Worm (Caenorhabditis elegans) whole organism, L4 larva: ENCODE measurements around the gene EEED8.14.

Experiments
- T20F7.1 ChIP-seq: fragments of 200-800 bp; sonication (Bioruptor generic); optimal IDR thresholded peaks from 2 replicates; lab custom pipeline; 2018; ENCODE audit warnings: mild to moderate bottlenecking, missing genetic modification characterization, missing compliant biosample characterization
- T26A8.4 ChIP-seq: fragments of 200-800 bp; sonication (Bioruptor generic); IDR thresholded peaks from 2 replicates; pipeline ENCODE4 v1.3.6; 2022; ENCODE audit warnings: missing genetic modification characterization, missing compliant biosample characterization
- Y105C5A.15 ChIP-seq: fragments of 200-800 bp; sonication (Bioruptor generic); IDR thresholded peaks from 2 replicates; pipeline ENCODE4 v1.3.6; 2022; ENCODE audit warnings: missing genetic modification characterization, missing compliant biosample characterization
- Y75B8A.6 ChIP-seq: fragments of 200-800 bp; sonication (Bioruptor generic); IDR thresholded peaks from 2 replicates; pipeline ENCODE4 v1.3.6; 2022; ENCODE audit warnings: missing genetic modification reagents, missing genetic modification characterization, missing compliant biosample characterization
- ZK546.5 ChIP-seq, 2 experiments: sonication (generic microtip); optimal IDR thresholded peaks; 2 replicates each; lab custom pipeline; 2017; ENCODE audit warnings: missing biosample characterization in 2 of 2, missing genetic modification characterization in 2 of 2
- aha-1 ChIP-seq: fragments of 150-350 bp; peaks from one replicate; lab custom pipeline; 2014; ENCODE audit warnings: missing biosample characterization, missing genetic modification characterization
- ama-1 ChIP-seq: fragments of 150-350 bp; optimal IDR thresholded peaks from 2 replicates; lab custom pipeline; 2014; ENCODE audit warnings: inconsistent platforms, mixed read lengths
- ceh-28 ChIP-seq: fragments of 150-350 bp; optimal IDR thresholded peaks from 2 replicates; lab custom pipeline; 2014; ENCODE audit warnings: missing biosample characterization, missing genetic modification reagents, missing genetic modification characterization
- ceh-32 ChIP-seq: sonication (generic microtip); optimal IDR thresholded peaks from 2 replicates; lab custom pipeline; 2016; ENCODE audit warnings: mild to moderate bottlenecking, missing genetic modification characterization, missing compliant biosample characterization; ENCODE audit not compliant: poor library complexity
- ceh-44 ChIP-seq: fragments of 200-800 bp; sonication (Bioruptor generic); IDR thresholded peaks from 2 replicates; pipeline ENCODE4 v1.3.6; 2022; ENCODE audit warnings: missing genetic modification reagents, missing genetic modification characterization, missing compliant biosample characterization
- daf-16 ChIP-seq, 3 experiments: sonication (generic microtip); optimal IDR thresholded peaks; 2 replicates each; lab custom pipeline; 2016 to 2017; ENCODE audit warnings: missing genetic modification characterization in 3 of 3, missing genetic modification reagents in 3 of 3, mild to moderate bottlenecking in 2 of 3, missing compliant biosample characterization in 2 of 3, missing biosample characterization in 1 of 3, moderate library complexity in 1 of 3
- dmd-9 ChIP-seq: fragments of 200-800 bp; sonication (Bioruptor generic); IDR thresholded peaks from 2 replicates; pipeline ENCODE4 v1.3.6; 2022; ENCODE audit warnings: missing genetic modification reagents, missing genetic modification characterization, missing compliant biosample characterization
- gei-8 ChIP-seq: fragments of 200-800 bp; sonication (Bioruptor generic); optimal IDR thresholded peaks from 2 replicates; lab custom pipeline; 2018; ENCODE audit warnings: mild to moderate bottlenecking, missing genetic modification characterization, missing compliant biosample characterization
- hlh-11 ChIP-seq: fragments of 200-800 bp; sonication (Bioruptor generic); optimal IDR thresholded peaks from 2 replicates; lab custom pipeline; 2018; ENCODE audit warnings: mild to moderate bottlenecking, missing genetic modification characterization, missing compliant biosample characterization
- lim-7 ChIP-seq: fragments of 200-800 bp; sonication (Bioruptor generic); IDR thresholded peaks from 2 replicates; pipeline ENCODE4 v1.3.6; 2022; ENCODE audit warnings: missing genetic modification characterization, missing compliant biosample characterization
- lin-29 ChIP-seq: fragments of 200-800 bp; sonication (Bioruptor generic); IDR thresholded peaks from 2 replicates; pipeline ENCODE4 v1.3.6; 2022; ENCODE audit warnings: missing genetic modification reagents, missing genetic modification characterization, missing compliant biosample characterization
- lin-38 ChIP-seq: fragments of 200-800 bp; sonication (Bioruptor generic); IDR thresholded peaks from 2 replicates; pipeline ENCODE4 v1.3.6; 2022; ENCODE audit warnings: missing genetic modification reagents, missing genetic modification characterization, missing compliant biosample characterization
- lsy-2 ChIP-seq, 2 experiments: fragments of 150-350 bp in 1 of 2; sonication (generic microtip) in 1 of 2; optimal IDR thresholded peaks; 2 replicates each; lab custom pipeline; 2014 to 2017; ENCODE audit warnings: missing biosample characterization in 2 of 2, missing genetic modification characterization in 2 of 2
- madf-9 ChIP-seq: fragments of 200-800 bp; sonication (Bioruptor generic); conservative IDR thresholded peaks from 2 replicates; pipeline ENCODE4 v1.3.6; 2022; ENCODE audit warnings: missing genetic modification reagents, missing genetic modification characterization, missing compliant biosample characterization
- mdl-1 ChIP-seq, 2 experiments: fragments of 150-350 bp in 1 of 2; sonication (generic microtip) in 1 of 2; optimal IDR thresholded peaks; 2 replicates each; lab custom pipeline; 2014 to 2017; ENCODE audit warnings: missing biosample characterization in 2 of 2, missing genetic modification characterization in 2 of 2
- mep-1 ChIP-seq: fragments of 150-350 bp; sonication (generic microtip); optimal IDR thresholded peaks from 3 replicates; lab custom pipeline; 2014; ENCODE audit warnings: missing biosample characterization, missing genetic modification characterization
- mes-2 ChIP-seq: sonication (generic microtip); optimal IDR thresholded peaks from 2 replicates; lab custom pipeline; 2016; ENCODE audit warnings: missing genotype, mild to moderate bottlenecking, missing genetic modification characterization, missing compliant biosample characterization; ENCODE audit not compliant: poor library complexity, severe bottlenecking
- mxl-2 ChIP-seq: fragments of 200-800 bp; sonication (Bioruptor generic); conservative IDR thresholded peaks from 2 replicates; pipeline ENCODE4 v1.3.6; 2022; ENCODE audit warnings: missing genetic modification reagents, missing genetic modification characterization, missing compliant biosample characterization
- mxl-3 ChIP-seq: fragments of 200-800 bp; sonication (Bioruptor generic); optimal IDR thresholded peaks from 2 replicates; lab custom pipeline; 2018; ENCODE audit warnings: mild to moderate bottlenecking, missing genetic modification characterization, missing compliant biosample characterization
- nhr-28 ChIP-seq: fragments of 150-350 bp; optimal IDR thresholded peaks from 2 replicates; lab custom pipeline; 2014; ENCODE audit warnings: missing biosample characterization, missing genetic modification characterization
- nhr-42 ChIP-seq: fragments of 200-800 bp; sonication (Bioruptor generic); IDR thresholded peaks from 2 replicates; pipeline ENCODE4 v1.3.6; 2022; ENCODE audit warnings: missing genetic modification characterization, missing compliant biosample characterization
- nhr-6 ChIP-seq: fragments of 150-350 bp; optimal IDR thresholded peaks from 2 replicates; lab custom pipeline; 2014; ENCODE audit warnings: missing biosample characterization, missing genetic modification characterization
- nhr-76 ChIP-seq: fragments of 150-350 bp; optimal IDR thresholded peaks from 2 replicates; lab custom pipeline; 2014; ENCODE audit warnings: missing biosample characterization, missing genetic modification characterization
- nhr-77 ChIP-seq: fragments of 150-350 bp; optimal IDR thresholded peaks from 2 replicates; lab custom pipeline; 2014; ENCODE audit warnings: missing biosample characterization, missing genetic modification characterization
- pha-4 ChIP-seq, 2 experiments: fragments of 150-350 bp in 1 of 2; fragments of 200-800 bp in 1 of 2; sonication (Bioruptor generic) in 1 of 2; IDR thresholded peaks in 1 of 2; optimal IDR thresholded peaks in 1 of 2; 2 replicates each; pipeline versions ENCODE4 v1.3.6 to Lab custom; 2014 to 2022; ENCODE audit warnings: missing genetic modification characterization in 2 of 2, missing genetic modification reagents in 2 of 2, missing biosample characterization in 1 of 2, missing compliant biosample characterization in 1 of 2
- pqm-1 ChIP-seq: sonication (generic microtip); optimal IDR thresholded peaks from 2 replicates; lab custom pipeline; 2017; ENCODE audit warnings: missing biosample characterization, missing genetic modification characterization
- set-16 ChIP-seq: fragments of 200-800 bp; sonication (Bioruptor generic); IDR thresholded peaks from 2 replicates; pipeline ENCODE4 v1.3.6; 2022; ENCODE audit warnings: missing genetic modification reagents, missing genetic modification characterization, missing compliant biosample characterization
- spr-3 ChIP-seq: fragments of 200-800 bp; sonication (Bioruptor generic); optimal IDR thresholded peaks from 2 replicates; lab custom pipeline; 2018; ENCODE audit warnings: mild to moderate bottlenecking, missing genetic modification characterization, missing compliant biosample characterization
- tag-97 ChIP-seq: fragments of 200-800 bp; sonication (Bioruptor generic); IDR thresholded peaks from 2 replicates; pipeline ENCODE4 v1.3.6; 2022; ENCODE audit warnings: missing genetic modification characterization, missing compliant biosample characterization
- tra-1 ChIP-seq: fragments of 200-800 bp; sonication (Bioruptor generic); IDR thresholded peaks from 2 replicates; pipeline ENCODE4 v1.3.6; 2022; ENCODE audit warnings: missing genetic modification reagents, missing genetic modification characterization, missing compliant biosample characterization
- unc-62 ChIP-seq, 3 experiments: fragments of 150-350 bp in 1 of 3; sonication (generic microtip); optimal IDR thresholded peaks in 2 of 3; peaks in 1 of 3; 1 replicate in 1 of 3; 2 replicates in 2 of 3; lab custom pipeline; 2014 to 2017; ENCODE audit warnings: missing biosample characterization in 3 of 3, missing genetic modification characterization in 3 of 3, missing genetic modification reagents in 3 of 3, missing genotype in 1 of 3
- vab-7 ChIP-seq: fragments of 200-800 bp; sonication (Bioruptor generic); IDR thresholded peaks from 2 replicates; pipeline ENCODE4 v1.3.6; 2022; ENCODE audit warnings: missing genetic modification reagents, missing genetic modification characterization, missing compliant biosample characterization
- zfp-2 ChIP-seq: sonication (generic microtip); optimal IDR thresholded peaks from 2 replicates; lab custom pipeline; 2016; ENCODE audit warnings: mild to moderate bottlenecking, missing genetic modification characterization, missing compliant biosample characterization
- ztf-7 ChIP-seq: fragments of 150-350 bp; optimal IDR thresholded peaks from 2 replicates; lab custom pipeline; 2014; ENCODE audit warnings: missing biosample characterization, missing genetic modification characterization

EEED8.14 gene

DNA sequence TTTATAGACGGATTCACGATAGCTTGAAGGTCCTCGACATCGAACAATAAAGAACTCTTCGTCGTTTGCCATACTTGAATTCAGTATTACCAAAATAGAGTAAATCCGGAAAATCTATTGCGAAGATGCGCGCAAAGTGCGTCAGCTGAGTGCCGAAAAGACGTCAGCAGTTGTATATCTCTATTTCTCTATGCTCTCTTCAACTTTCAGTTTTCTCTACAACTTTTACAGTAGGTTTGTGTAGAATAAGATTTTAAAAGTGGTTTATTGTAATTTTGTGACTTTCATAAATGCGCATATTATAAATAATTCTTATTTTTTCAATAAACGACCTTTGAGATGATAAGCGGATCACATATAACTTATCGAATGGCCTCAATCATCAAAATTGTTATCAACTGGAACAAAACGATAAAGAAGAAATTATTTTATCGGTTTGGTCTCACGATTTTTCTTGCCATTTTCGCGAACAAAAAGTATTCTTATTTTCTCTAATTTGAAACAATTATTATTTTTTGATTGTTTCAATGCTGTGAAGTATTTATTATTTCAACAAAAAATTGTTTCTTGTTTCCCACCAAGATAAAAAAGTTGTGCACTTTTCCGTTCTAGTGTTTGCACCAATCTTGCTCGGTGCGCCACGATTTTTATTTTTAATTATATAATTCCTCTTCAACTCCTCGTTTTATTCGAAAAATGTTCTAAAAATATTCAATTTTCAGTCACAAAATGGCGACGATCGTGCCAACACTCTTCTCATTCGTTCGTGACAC lies 40.4 kb downstream of the EEED8.14 start, which contains the start of the genes agt-2 and F09E5.3 (continued):
- TF ChIP-seq lim-7 (GFP tag; lab: Robert Waterston, UW) (no peak), ceh-44 (GFP tag; lab: Robert Waterston, UW) (no peak), Y105C5A.15 (GFP tag; lab: Robert Waterston, UW) (no peak), hlh-11 (tag; lab: Kevin White, UChicago) (peak; percentile 83), lin-38 (peak; percentile 86), spr-3 (GFP tag; lab: Kevin White, UChicago) (peak; percentile 43), nhr-28 (tag; lab: Kevin White, UChicago) (peak; percentile 34), mxl-2 (GFP tag; lab: Robert Waterston, UW) (no peak), nhr-6 (tag; lab: Kevin White, UChicago) (peak; percentile 58), mdl-1 (tag; optimal IDR thresholded peaks at IDR 0.05; lab: Kevin White, UChicago) (peak in 1 of 2 experiments; percentile 42), nhr-76 (no peak), mxl-3 (GFP tag; lab: Kevin White, UChicago) (peak; percentile 62), vab-7 (no peak), ztf-7 (tag; lab: Kevin White, UChicago) (peak; percentile 47), lsy-2 (tag; optimal IDR thresholded peaks at IDR 0.05; lab: Kevin White, UChicago) (peak; percentile 68 to 96), ama-1 (lab: Kevin White, UChicago) (no peak), tra-1 (GFP tag; lab: Robert Waterston, UW) (peak; percentile 47), dmd-9 (no peak), mes-2 (tag; lab: Kevin White, UChicago) (peak; percentile 93), T26A8.4 (GFP tag; lab: Robert Waterston, UW) (peak; percentile 90), nhr-42 (0 out of 2 replicates have a peak, but pooled peaks have one; percentile 17), T20F7.1 (GFP tag; lab: Kevin White, UChicago) (peak; percentile 80), gei-8 (GFP tag; lab: Kevin White, UChicago) (no peak), daf-16 (GFP tag; optimal IDR thresholded peaks at IDR 0.05; lab: Kevin White, UChicago) (peak in 1 of 2 experiments; percentile 19), daf-16 (tag; optimal IDR thresholded peaks at IDR 0.05; lab: Kevin White, UChicago) (peak; percentile 19), lin-29 (GFP tag; lab: Robert Waterston, UW) (peak; percentile 51; the same call in 1 of the 2 replicates), ZK546.5 (tag; optimal IDR thresholded peaks at IDR 0.05; lab: Kevin White, UChicago) (no peak), zfp-2 (peak; percentile 23), mep-1 (peak; percentile 95), set-16 (GFP tag; lab: Robert Waterston, UW) (no peak), unc-62 (GFP tag; optimal IDR thresholded peaks at IDR 0.05 in 1 of 2; lab: Kevin White, UChicago) (peak in 1 of 2 experiments; percentile 88), unc-62 (tag; optimal IDR thresholded peaks at IDR 0.05; lab: Kevin White, UChicago) (no peak), madf-9 (GFP tag; lab: Robert Waterston, UW) (0 out of 2 replicates have a peak, but pooled peaks have one; percentile 17), pha-4 (GFP tag; IDR thresholded peaks at IDR 0.05; lab: Robert Waterston, UW) (peak; percentile 65), pha-4 (tag; optimal IDR thresholded peaks at IDR 0.05; lab: Kevin White, UChicago) (peak; percentile 15), nhr-77 (tag; lab: Kevin White, UChicago) (peak; percentile 82), tag-97 (GFP tag; lab: Robert Waterston, UW) (no peak), ceh-32 (tag; lab: Kevin White, UChicago) (no peak), ceh-28 (tag; lab: Kevin White, UChicago) (no peak), Y75B8A.6 (GFP tag; lab: Robert Waterston, UW) (no peak)

DNA sequence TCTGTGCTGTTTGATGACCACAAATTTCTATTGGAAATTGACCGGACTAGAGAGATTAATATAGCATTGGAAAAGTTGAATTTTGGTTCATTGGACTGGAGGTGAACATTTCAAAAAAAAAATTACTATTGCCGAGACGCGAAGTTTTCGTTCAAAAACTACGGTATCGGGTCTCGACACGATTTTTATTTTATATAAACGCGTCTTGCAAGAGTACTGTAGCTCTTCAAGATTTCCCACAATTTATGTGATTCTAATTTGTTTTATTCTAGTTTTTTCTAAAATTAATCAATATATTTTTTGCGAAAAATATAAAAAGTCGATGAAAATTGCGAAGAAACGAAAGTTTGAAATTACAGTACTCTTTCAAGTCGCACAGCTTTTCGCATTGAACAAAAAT lies 43.2 kb downstream of the EEED8.14 start, which contains the start of gene F09E5.12:
F09E5.12 (minus strand) TSS at position 101 of the 400 bp plus-strand sequence.
- TF ChIP-seq pqm-1 (tag; lab: Kevin White, UChicago) (no peak), aha-1 (tag; lab: Kevin White, UChicago) (peak; percentile 3)
- TF ChIP-seq, all 104 proteins: peak for 1
